Worm (Caenorhabditis elegans): Measurements from ENCODE around the gene T03G11.9.
A peak's percentile ranks its signal among the peaks of the same experiment; 100 is the strongest.

T03G11.9 gene

ce11 chrX:5154278-5154677 is 29.8 kb upstream of the T03G11.9 start, which contains the start of gene C31H2.3:
Gene C31H2.3 (minus strand): TSS chrX:5154378.
- TF ChIP-seq mxl-2 (GFP tag; conservative IDR thresholded peaks at IDR 0.05) (no peak), F44E2.7 (GFP tag; IDR thresholded peaks at IDR 0.05) (no peak), gei-8 (GFP tag; optimal IDR thresholded peaks at IDR 0.05) (no peak), sdz-12 (GFP tag; optimal IDR thresholded peaks at IDR 0.05) (no peak), spr-3 (GFP tag; optimal IDR thresholded peaks at IDR 0.05) (no peak), ceh-28 (tag; optimal IDR thresholded peaks at IDR 0.05) (no peak), cey-2 (tag; optimal IDR thresholded peaks at IDR 0.05; ENCODE audit: borderline replicate concordance, insufficient read depth) (no peak), mep-1 (tag; optimal IDR thresholded peaks at IDR 0.05) (no peak), daf-12 (tag; optimal IDR thresholded peaks at IDR 0.05) (no peak), hlh-30 (tag; optimal IDR thresholded peaks at IDR 0.05; ENCODE audit: insufficient read depth) (no peak), aha-1 (tag) (no peak), lim-7 (GFP tag; IDR thresholded peaks at IDR 0.05) (no peak), ceh-82 (tag; optimal IDR thresholded peaks at IDR 0.05) (no peak), rbr-2 (tag; optimal IDR thresholded peaks at IDR 0.05) (no peak)

ce11 chrX:5159645-5160044 is 24.4 kb upstream of the T03G11.9 start, which contains the start of gene C31H2.4:
Gene C31H2.4 (minus strand): TSS chrX:5159663.
- TF ChIP-seq php-3 (GFP tag; IDR thresholded peaks at IDR 0.05) (peak; percentile 60; the same call in 1 of the 2 replicates), vab-7 (GFP tag; IDR thresholded peaks at IDR 0.05) (no peak), nhr-28 (tag; optimal IDR thresholded peaks at IDR 0.05) (peak; percentile 35), dve-1 (tag; optimal IDR thresholded peaks at IDR 0.05; ENCODE audit: insufficient read depth) (peak; percentile 8)

DNA sequence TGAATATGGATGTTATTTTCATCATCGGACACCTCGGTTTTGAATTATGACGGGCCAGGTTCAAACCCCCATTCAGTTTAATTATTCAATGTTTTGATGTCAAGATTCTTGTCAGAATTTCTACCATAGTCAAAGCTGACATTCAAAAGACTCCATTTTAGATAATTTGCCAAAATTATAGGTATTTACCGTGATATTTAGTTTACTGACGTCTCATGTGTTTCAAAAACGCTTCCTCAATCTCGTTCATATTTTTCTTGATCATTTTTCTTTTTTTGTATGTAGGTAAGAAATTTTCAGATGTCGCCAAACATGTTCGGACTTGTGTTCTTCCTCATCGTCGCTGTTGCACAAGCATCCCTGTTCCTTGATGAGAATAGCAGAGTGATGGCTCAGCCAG is 21.3 kb upstream of the T03G11.9 start, which contains the start of gene EGAP5.1:
Gene EGAP5.1 (plus strand): TSS at position 301 of the 400 bp plus-strand sequence.
- TF ChIP-seq ces-1 (GFP tag; optimal IDR thresholded peaks at IDR 0.05) (no peak), ceh-62 (tag; optimal IDR thresholded peaks at IDR 0.05) (no peak), ztf-11 (tag; optimal IDR thresholded peaks at IDR 0.05) (no peak), lin-39 (tag; optimal IDR thresholded peaks at IDR 0.05) (no peak), unc-39 (tag; optimal IDR thresholded peaks at IDR 0.05) (no peak), lir-3 (tag; optimal IDR thresholded peaks at IDR 0.05) (no peak), zfp-2 (tag; optimal IDR thresholded peaks at IDR 0.05) (no peak)

- TF ChIP-seq pha-4 (GFP tag; IDR thresholded peaks at IDR 0.05) (no peak), pha-4 (tag; optimal IDR thresholded peaks at IDR 0.05) (no peak), dmd-8 (GFP tag; IDR thresholded peaks at IDR 0.05) (no peak), ceh-82 (tag; optimal IDR thresholded peaks at IDR 0.05) (no peak), set-16 (GFP tag; IDR thresholded peaks at IDR 0.05) (no peak), nhr-237 (tag; optimal IDR thresholded peaks at IDR 0.05) (no peak), dpl-1 (GFP tag; optimal IDR thresholded peaks at IDR 0.05) (no peak), zfp-3 (GFP tag; conservative IDR thresholded peaks at IDR 0.05) (no peak)
These were observed 20.0 kb upstream of the T03G11.9 start for ce11 chrX:5164054-5164453.

DNA sequence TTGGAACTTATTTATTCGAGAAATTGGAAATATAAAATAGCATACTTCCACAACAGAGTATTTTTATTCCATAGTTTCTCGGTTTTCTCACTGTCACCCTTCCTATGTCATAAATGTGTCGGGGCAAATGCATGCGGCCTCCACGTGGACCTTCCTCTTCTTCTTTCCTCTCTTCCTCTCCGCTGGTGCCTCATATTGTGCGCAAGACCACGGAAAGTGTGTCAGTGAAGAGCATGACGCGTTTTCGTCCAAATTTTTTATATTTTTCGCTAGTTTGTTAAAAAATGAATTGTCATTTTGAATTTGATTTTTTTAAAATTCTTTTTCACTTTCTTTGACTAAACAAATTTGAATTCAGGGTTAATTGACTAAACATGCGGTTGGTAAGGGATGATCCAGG is 19.0 kb upstream of the T03G11.9 start, which contains the start of gene mans-3:
Gene mans-3 (plus strand): TSS at position 359 of the 400 bp plus-strand sequence.
- TF ChIP-seq pqm-1 (tag; optimal IDR thresholded peaks at IDR 0.05) = peak; percentile 37
- TF ChIP-seq arid-1 (GFP tag; conservative IDR thresholded peaks at IDR 0.05) = no peak
- no peak for TF ChIP-seq F44E2.7 (GFP tag; IDR thresholded peaks at IDR 0.05)
- no peak; the same call in 1 of the 2 replicates for TF ChIP-seq php-3 (GFP tag; IDR thresholded peaks at IDR 0.05)
- TF ChIP-seq jun-1 (tag; optimal IDR thresholded peaks at IDR 0.05) = peak; percentile 42
- TF ChIP-seq lin-13 (GFP tag; optimal IDR thresholded peaks at IDR 0.05) = peak; percentile 80
- peak; percentile 81; the same call in 1 of the 2 replicates for TF ChIP-seq ceh-20 (GFP tag; IDR thresholded peaks at IDR 0.05)
- TF ChIP-seq ceh-32 (tag; optimal IDR thresholded peaks at IDR 0.05; ENCODE audit: poor library complexity) = peak; percentile 42
- TF ChIP-seq F37D6.2 (tag; optimal IDR thresholded peaks at IDR 0.05) = peak; percentile 87
- peak; percentile 96 for TF ChIP-seq hlh-30 (tag; optimal IDR thresholded peaks at IDR 0.05; ENCODE audit: insufficient read depth)
- peak; percentile 94 for TF ChIP-seq nhr-6 (tag; optimal IDR thresholded peaks at IDR 0.05)
- TF ChIP-seq F26F4.8 (GFP tag; conservative IDR thresholded peaks at IDR 0.05) = no peak
- TF ChIP-seq ces-1 (GFP tag; optimal IDR thresholded peaks at IDR 0.05) = no peak
- 0 out of 2 replicates have a peak, but pooled peaks have one; percentile 18 for TF ChIP-seq zfp-3 (GFP tag; conservative IDR thresholded peaks at IDR 0.05)
- TF ChIP-seq nhr-10 (tag; optimal IDR thresholded peaks at IDR 0.05) = no peak
- peak; percentile 92 to 100 for TF ChIP-seq mdl-1 (tag; optimal IDR thresholded peaks at IDR 0.05)
- TF ChIP-seq Y48G9A.11 (GFP tag; IDR thresholded peaks at IDR 0.05) = no peak
- no peak for TF ChIP-seq aly-2 (tag; optimal IDR thresholded peaks at IDR 0.05)
- peak; percentile 94 for TF ChIP-seq rbr-2 (tag; optimal IDR thresholded peaks at IDR 0.05)
